Fruit fly (Drosophila melanogaster) whole organism, wandering third instar larva: ENCODE measurements around the gene CG4267.
A peak's percentile ranks its signal among the peaks of the same experiment; 100 is the strongest.

Source experiments
- CG32264 ChIP-seq: fragments of 200-800 bp; sonication (Bioruptor generic); optimal IDR thresholded peaks from 2 replicates; lab custom pipeline; 2016; ENCODE audit warnings: missing biosample characterization, missing genetic modification characterization
- CG9705 ChIP-seq: fragments of 200-800 bp; sonication (Bioruptor generic); optimal IDR thresholded peaks from 2 replicates; lab custom pipeline; 2018; ENCODE audit warnings: missing biosample characterization, mild to moderate bottlenecking, missing genetic modification characterization
- CrebA ChIP-seq: fragments of 200-800 bp; sonication (Bioruptor generic); optimal IDR thresholded peaks from 2 replicates; lab custom pipeline; 2016; ENCODE audit warnings: missing biosample characterization, mild to moderate bottlenecking, missing genetic modification characterization, borderline replicate concordance
- GATAd ChIP-seq: sonication (Bioruptor generic); optimal IDR thresholded peaks from 2 replicates; lab custom pipeline; 2016; ENCODE audit warnings: missing biosample characterization, missing genetic modification characterization
- HLH106 ChIP-seq: fragments of 200-800 bp; optimal IDR thresholded peaks from 3 replicates; lab custom pipeline; 2019; ENCODE audit warnings: missing biosample characterization, mild to moderate bottlenecking, missing genetic modification characterization, moderate library complexity
- Hnf4 ChIP-seq: fragments of 200-800 bp; sonication (Bioruptor generic); optimal IDR thresholded peaks from 2 replicates; lab custom pipeline; 2016; ENCODE audit warnings: missing biosample characterization, mild to moderate bottlenecking, missing genetic modification characterization
- Hr78 ChIP-seq: fragments of >200 bp; optimal IDR thresholded peaks from 2 replicates; lab custom pipeline; 2017; ENCODE audit warnings: missing biosample characterization, missing genetic modification characterization
- Hr83 ChIP-seq: fragments of 200-300 bp; sonication (Bioruptor generic); optimal IDR thresholded peaks from 2 replicates; lab custom pipeline; 2016; ENCODE audit warnings: missing biosample characterization, mild to moderate bottlenecking, missing genetic modification characterization, moderate library complexity; ENCODE audit not compliant: poor library complexity, severe bottlenecking
- Jra ChIP-seq: sonication (Bioruptor generic); optimal IDR thresholded peaks from 2 replicates; lab custom pipeline; 2016; ENCODE audit warnings: missing biosample characterization, missing genetic modification characterization
- Mio ChIP-seq: sonication (Bioruptor generic); optimal IDR thresholded peaks from 2 replicates; lab custom pipeline; 2016; ENCODE audit warnings: missing biosample characterization, missing genetic modification characterization
- Myc ChIP-seq: fragments of >200 bp; optimal IDR thresholded peaks from 2 replicates; lab custom pipeline; 2017
- N ChIP-seq: fragments of >200 bp; optimal IDR thresholded peaks from 2 replicates; lab custom pipeline; 2018; ENCODE audit warnings: missing biosample characterization, missing external identifiers, missing genetic modification characterization
- OdsH ChIP-seq: fragments of 200-800 bp; sonication (Bioruptor generic); optimal IDR thresholded peaks from 2 replicates; lab custom pipeline; 2016; ENCODE audit warnings: missing biosample characterization, mild to moderate bottlenecking, missing genetic modification characterization
- Rel ChIP-seq, 2 experiments: fragments of 200-800 bp; sonication (Bioruptor generic) in 1 of 2; optimal IDR thresholded peaks; 2 replicates in 1 of 2; 3 replicates in 1 of 2; lab custom pipeline; 2016 to 2019; ENCODE audit warnings: mild to moderate bottlenecking in 2 of 2, missing biosample characterization in 2 of 2, missing genetic modification characterization in 2 of 2, moderate library complexity in 1 of 2
- Sp1 ChIP-seq: fragments of 200-800 bp; sonication (Bioruptor generic); optimal IDR thresholded peaks from 3 replicates; lab custom pipeline; 2019; ENCODE audit warnings: missing biosample characterization, mild to moderate bottlenecking, missing genetic modification characterization, moderate library complexity
- Vsx2 ChIP-seq: fragments of 200-300, 225-300 bp; sonication (Bioruptor generic); optimal IDR thresholded peaks from 2 replicates; lab custom pipeline; 2018; ENCODE audit warnings: missing biosample characterization, missing genetic modification characterization; ENCODE audit not compliant: partially characterized antibody
- br ChIP-seq: fragments of 200-800 bp; sonication (Bioruptor generic); optimal IDR thresholded peaks from 2 replicates; lab custom pipeline; 2016; ENCODE audit warnings: missing biosample characterization, missing genetic modification characterization
- brk ChIP-seq: fragments of 200-800 bp; sonication (Bioruptor generic); optimal IDR thresholded peaks from 2 replicates; lab custom pipeline; 2016; ENCODE audit warnings: missing biosample characterization, mild to moderate bottlenecking, missing genetic modification characterization
- dl ChIP-seq, 2 experiments: fragments of 175-275, 200-275 bp in 1 of 2; fragments of 200-275 bp in 1 of 2; sonication (Bioruptor generic); optimal IDR thresholded peaks; lab custom pipeline; 2018; ENCODE audit warnings: mild to moderate bottlenecking in 2 of 2, missing biosample characterization in 2 of 2, missing genetic modification characterization in 2 of 2, moderate library complexity in 2 of 2; ENCODE audit not compliant: partially characterized antibody in 2 of 2, insufficient read depth in 1 of 2
- dmrt93B ChIP-seq: fragments of 200-800 bp; sonication (Bioruptor generic); optimal IDR thresholded peaks from 2 replicates; lab custom pipeline; 2018; ENCODE audit warnings: missing biosample characterization, mild to moderate bottlenecking, missing genetic modification characterization
- dsf ChIP-seq: sonication (Bioruptor generic); optimal IDR thresholded peaks from 2 replicates; lab custom pipeline; 2016; ENCODE audit warnings: missing biosample characterization, missing genetic modification characterization, borderline replicate concordance
- ey ChIP-seq: fragments of 200-800 bp; sonication (Bioruptor generic); optimal IDR thresholded peaks from 2 replicates; lab custom pipeline; 2016; ENCODE audit warnings: missing biosample characterization, missing genetic modification characterization
- foxo ChIP-seq, 2 experiments: fragments of 200-800 bp; sonication (Bioruptor generic); optimal IDR thresholded peaks; 2 replicates in 1 of 2; 3 replicates in 1 of 2; lab custom pipeline; 2016 to 2017; ENCODE audit warnings: missing biosample characterization in 2 of 2, missing genetic modification characterization in 2 of 2
- h ChIP-seq: fragments of 200-800 bp; sonication (Bioruptor generic); optimal IDR thresholded peaks from 3 replicates; lab custom pipeline; 2016; ENCODE audit warnings: missing biosample characterization, mild to moderate bottlenecking, missing genetic modification characterization
- jim ChIP-seq: fragments of 175-275, 200-325 bp; sonication (Bioruptor generic); optimal IDR thresholded peaks from 2 replicates; lab custom pipeline; 2016; ENCODE audit warnings: missing biosample characterization, mild to moderate bottlenecking, missing genetic modification characterization
- lola ChIP-seq: fragments of >200 bp; optimal IDR thresholded peaks from 2 replicates; lab custom pipeline; 2017; ENCODE audit warnings: missing biosample characterization, missing genetic modification characterization
- pan ChIP-seq: fragments of >200 bp; optimal IDR thresholded peaks from 2 replicates; lab custom pipeline; 2017
- psq ChIP-seq: fragments of 200-800 bp; sonication (Bioruptor generic); optimal IDR thresholded peaks from 3 replicates; lab custom pipeline; 2017; ENCODE audit warnings: missing biosample characterization, mild to moderate bottlenecking, missing genetic modification characterization, moderate library complexity
- rgr ChIP-seq: fragments of 200-800 bp; sonication (Bioruptor generic); optimal IDR thresholded peaks from 3 replicates; lab custom pipeline; 2016; ENCODE audit warnings: missing biosample characterization, mild to moderate bottlenecking, missing genetic modification characterization
- sage ChIP-seq: fragments of 200-800 bp; sonication (Bioruptor generic); optimal IDR thresholded peaks from 2 replicates; lab custom pipeline; 2016; ENCODE audit warnings: missing biosample characterization, mild to moderate bottlenecking, missing genetic modification characterization
- sv ChIP-seq: fragments of 200-800 bp; sonication (Bioruptor generic); optimal IDR thresholded peaks from 3 replicates; lab custom pipeline; 2016; ENCODE audit warnings: missing biosample characterization, missing genetic modification characterization
- tai ChIP-seq: sonication (Bioruptor generic); optimal IDR thresholded peaks from 2 replicates; lab custom pipeline; 2016; ENCODE audit warnings: missing biosample characterization, missing genetic modification characterization
- usp ChIP-seq: fragments of >200 bp; optimal IDR thresholded peaks from 2 replicates; lab custom pipeline; 2017; ENCODE audit warnings: missing biosample characterization, missing genetic modification characterization
- woc ChIP-seq: sonication (Bioruptor generic); optimal IDR thresholded peaks from 2 replicates; lab custom pipeline; 2016; ENCODE audit warnings: missing biosample characterization, mild to moderate bottlenecking, missing genetic modification characterization

CG4267 gene

DNA sequence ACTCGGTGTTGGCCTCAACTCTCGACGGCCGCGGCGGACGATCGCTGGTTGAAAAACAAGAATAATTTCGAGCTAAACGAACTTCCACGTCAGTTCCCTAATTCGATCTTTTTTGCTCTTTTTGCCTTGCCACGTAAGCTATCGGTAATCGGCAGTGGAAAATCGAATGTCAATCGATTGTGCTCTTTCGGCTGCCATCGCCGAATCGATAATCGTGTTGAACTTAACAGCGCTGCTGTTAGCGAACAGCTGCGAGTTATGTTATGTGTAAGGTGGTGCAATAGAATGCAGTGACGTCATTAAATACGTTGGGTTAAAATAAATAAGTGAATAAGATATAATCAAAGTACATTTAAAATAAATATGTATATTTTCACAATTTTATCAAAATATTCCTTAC lies 5.5 kb upstream of the CG4267 start, which contains the start of gene Sec24CD:
Sec24CD (minus strand) TSS at position 123 of the 400 bp plus-strand sequence.
- TF ChIP-seq tai (GFP tag; lab: Kevin White, UChicago) (no peak), CrebA (GFP tag; lab: Kevin White, UChicago) (peak; percentile 94), pan (no peak), usp (no peak), Sp1 (no peak), OdsH (GFP tag; lab: Kevin White, UChicago) (peak; percentile 24), sv (GFP tag; lab: Kevin White, UChicago) (no peak), Vsx2 (GFP tag; lab: Kevin White, UChicago) (no peak), Hnf4 (GFP tag; lab: Kevin White, UChicago) (no peak), Jra (GFP tag; lab: Kevin White, UChicago) (no peak), foxo (GFP tag; optimal IDR thresholded peaks at IDR 0.05; lab: Kevin White, UChicago) (no peak), h (peak; percentile 13), Hr83 (no peak), lola (no peak), rgr (GFP tag; lab: Kevin White, UChicago) (no peak), GATAd (GFP tag; lab: Kevin White, UChicago) (no peak), brk (GFP tag; lab: Kevin White, UChicago) (no peak), CG9705 (GFP tag; lab: Kevin White, UChicago) (no peak), woc (GFP tag; lab: Kevin White, UChicago) (peak; percentile 86), HLH106 (no peak), br (GFP tag; lab: Kevin White, UChicago) (no peak), dsf (GFP tag; lab: Kevin White, UChicago) (no peak), Hr78 (GFP tag; lab: Kevin White, UChicago) (no peak), dmrt93B (GFP tag; lab: Kevin White, UChicago) (no peak), ey (GFP tag; lab: Kevin White, UChicago) (no peak), Myc (lab: Kevin White, UChicago) (no peak)
- TF ChIP-seq, all 38 proteins: peak for 4

DNA sequence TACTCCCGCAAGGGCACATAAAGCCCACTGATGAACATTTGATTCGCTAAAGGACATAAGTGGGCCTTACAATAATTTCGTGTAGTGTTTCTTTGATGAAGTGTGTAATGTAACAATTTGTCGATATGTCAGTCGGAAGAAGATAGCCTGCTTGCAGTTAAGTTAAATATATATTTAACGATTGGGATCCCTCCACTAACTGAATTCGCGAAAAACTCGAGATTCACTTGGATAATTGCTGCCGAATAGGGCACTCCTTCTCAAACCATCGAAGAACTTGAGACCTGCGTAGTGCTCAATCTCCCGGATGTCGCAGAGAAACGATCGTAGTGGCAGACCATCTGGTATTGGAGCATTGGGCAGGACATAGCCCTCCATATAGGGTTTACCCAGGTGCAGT lies 4.0 kb upstream of the CG4267 start, which contains the start of gene Tengl3:
Tengl3 (minus strand) TSS at position 101 of the 400 bp plus-strand sequence.
- TF ChIP-seq sv (GFP tag; lab: Kevin White, UChicago) (no peak), CG9705 (GFP tag; lab: Kevin White, UChicago) (no peak), dl (GFP tag; optimal IDR thresholded peaks at IDR 0.05; lab: Kevin White, UChicago; ENCODE audit: insufficient read depth in 1 of 2, partially characterized antibody in 2 of 2) (no peak), pan (no peak), Hr78 (GFP tag; lab: Kevin White, UChicago) (no peak), dsf (GFP tag; lab: Kevin White, UChicago) (no peak), OdsH (GFP tag; lab: Kevin White, UChicago) (no peak), HLH106 (no peak), tai (GFP tag; lab: Kevin White, UChicago) (no peak), GATAd (GFP tag; lab: Kevin White, UChicago) (no peak), woc (GFP tag; lab: Kevin White, UChicago) (no peak), jim (no peak), h (no peak), Mio (no peak), lola (no peak), Hr83 (no peak), foxo (GFP tag; optimal IDR thresholded peaks at IDR 0.05; lab: Kevin White, UChicago) (no peak), sage (GFP tag; lab: Kevin White, UChicago) (no peak)

DNA sequence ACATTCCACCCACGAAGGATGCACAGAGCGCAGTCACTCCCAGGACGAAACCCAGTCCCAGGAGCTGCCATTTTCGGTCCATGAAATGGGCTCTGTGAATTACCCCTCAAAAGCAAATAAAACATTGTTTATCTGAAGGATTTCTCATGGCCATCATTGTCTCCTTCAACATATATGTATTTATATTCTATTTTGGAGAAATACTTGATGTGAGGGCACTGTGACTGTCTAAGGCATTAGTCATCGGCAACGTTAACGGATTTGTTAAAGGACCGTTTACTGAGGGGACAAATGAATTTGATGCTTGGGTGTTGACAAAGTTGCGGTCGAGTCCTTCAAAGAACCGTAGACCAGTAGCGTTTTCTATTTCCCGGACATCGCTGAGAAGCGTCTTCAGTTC lies 2.9 kb upstream of the CG4267 start, which contains the start of gene Tengl2:
Tengl2 (minus strand) TSS at position 101 of the 400 bp plus-strand sequence.
- TF ChIP-seq CG32264 (no peak), N (GFP tag; lab: Kevin White, UChicago) (no peak), OdsH (GFP tag; lab: Kevin White, UChicago) (no peak), Rel (GFP tag; optimal IDR thresholded peaks at IDR 0.05; lab: Kevin White, UChicago) (no peak), Rel (tag; optimal IDR thresholded peaks at IDR 0.05; lab: Kevin White, UChicago) (no peak), foxo (GFP tag; optimal IDR thresholded peaks at IDR 0.05; lab: Kevin White, UChicago) (no peak), rgr (GFP tag; lab: Kevin White, UChicago) (no peak), Mio (no peak), Vsx2 (GFP tag; lab: Kevin White, UChicago) (no peak), woc (GFP tag; lab: Kevin White, UChicago) (no peak), Hnf4 (GFP tag; lab: Kevin White, UChicago) (no peak), tai (GFP tag; lab: Kevin White, UChicago) (no peak), psq (GFP tag; lab: Kevin White, UChicago) (no peak), h (no peak)
